Fruit fly (Drosophila melanogaster) whole organism, adult: ENCODE results near the gene CG33272.
A peak's percentile ranks its signal among the peaks of the same experiment; 100 is the strongest.

ENCODE experiments used
- CG11617 ChIP-seq: fragments of 200-800 bp; sonication (Bioruptor generic); optimal IDR thresholded peaks from 2 replicates; lab custom pipeline; 2017; ENCODE audit warnings: mild to moderate bottlenecking, missing biosample characterization, missing genetic modification reagents, missing genetic modification characterization
- CG14711 ChIP-seq: fragments of 200-800 bp; sonication (Bioruptor generic); optimal IDR thresholded peaks from 2 replicates; lab custom pipeline; 2018; ENCODE audit warnings: missing biosample characterization, mild to moderate bottlenecking, missing genetic modification characterization, moderate library complexity
- CG5204 ChIP-seq: fragments of 200-800 bp; sonication (Bioruptor generic); optimal IDR thresholded peaks from 2 replicates; lab custom pipeline; 2016; ENCODE audit warnings: missing biosample characterization, missing genetic modification characterization
- CG7101 ChIP-seq: fragments of 200-800 bp; sonication (Bioruptor generic); optimal IDR thresholded peaks from 2 replicates; lab custom pipeline; 2018; ENCODE audit warnings: missing biosample characterization, mild to moderate bottlenecking, missing genetic modification characterization, moderate library complexity
- Mnt ChIP-seq: fragments of 200-800 bp; sonication (Bioruptor generic); optimal IDR thresholded peaks from 2 replicates; lab custom pipeline; 2016; ENCODE audit warnings: missing biosample characterization, mild to moderate bottlenecking, missing genetic modification characterization
- cic ChIP-seq: fragments of 200-800 bp; sonication (Bioruptor generic); optimal IDR thresholded peaks from 2 replicates; lab custom pipeline; 2017; ENCODE audit warnings: missing biosample characterization, mild to moderate bottlenecking, missing genetic modification characterization, moderate library complexity
- toe ChIP-seq: fragments of 200-800 bp; sonication (Bioruptor generic); optimal IDR thresholded peaks from 2 replicates; lab custom pipeline; 2016; ENCODE audit warnings: missing biosample characterization, missing genetic modification characterization

DNA sequence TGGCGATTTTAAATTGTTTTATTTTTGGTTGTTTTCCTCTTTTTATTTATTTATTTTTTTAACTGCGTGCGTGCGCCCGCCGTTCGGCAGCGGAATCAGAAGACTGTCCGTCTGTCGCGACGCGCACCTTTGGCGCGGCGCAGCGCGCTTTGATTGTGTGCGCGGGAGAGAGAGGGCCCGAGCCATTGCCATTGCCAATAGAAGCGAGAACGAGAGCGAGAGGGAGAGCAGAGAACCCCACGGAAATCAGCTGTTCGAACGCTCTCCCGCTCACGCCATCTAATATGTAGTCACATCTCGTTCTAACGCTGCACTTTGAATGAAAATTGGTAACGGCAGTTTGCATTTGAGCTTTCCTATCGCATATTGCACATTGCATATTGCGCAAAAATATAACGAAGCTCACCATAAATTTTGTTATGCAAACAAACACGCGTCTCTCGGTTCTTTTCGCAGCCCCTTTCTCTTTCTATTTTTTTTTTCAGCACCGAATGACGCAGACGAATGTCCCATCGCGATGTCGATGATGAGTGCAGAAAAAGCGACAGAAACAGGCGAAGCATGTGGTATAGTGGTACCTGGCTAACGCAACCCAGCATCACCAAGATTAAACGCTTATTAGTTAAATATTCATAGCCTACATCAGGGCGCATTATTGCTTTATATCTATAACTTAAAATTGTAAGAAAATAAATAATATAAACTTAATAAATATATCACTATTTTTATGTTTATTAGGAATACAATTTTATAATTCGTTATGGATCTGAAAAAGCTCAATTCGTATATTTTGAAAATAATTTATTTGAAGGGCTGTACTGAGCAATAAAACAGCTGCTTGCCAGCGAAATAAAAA, 24.2 kb upstream of the CG33272 start:
- TF ChIP-seq CG14711 (no peak), toe (peak; percentile 18), CG11617 (GFP tag; lab: Kevin White, UChicago) (no peak), cic (GFP tag; lab: Kevin White, UChicago) (peak; percentile 44), CG7101 (no peak), CG5204 (GFP tag; lab: Kevin White, UChicago) (no peak), Mnt (peak; percentile 20)
